Worm (Caenorhabditis elegans) whole organism, young adult: ENCODE measurements around the gene C10C6.3.

Experiments
- B0336.3 ChIP-seq: fragments of 200-800 bp; sonication (Bioruptor generic); IDR thresholded peaks from 2 replicates; pipeline ENCODE4 v1.3.6; 2022; ENCODE audit warnings: missing genetic modification characterization, missing compliant biosample characterization
- F10E7.11 ChIP-seq: sonication (generic microtip); optimal IDR thresholded peaks from 2 replicates; lab custom pipeline; 2017; ENCODE audit warnings: mild to moderate bottlenecking, missing genetic modification characterization, moderate library complexity, missing compliant biosample characterization
- F33H1.4 ChIP-seq: fragments of 200-800 bp; sonication (Bioruptor generic); IDR thresholded peaks from 2 replicates; pipeline ENCODE4 v1.3.6; 2022; ENCODE audit warnings: missing genetic modification reagents, missing genetic modification characterization, missing compliant biosample characterization
- F52B5.7 ChIP-seq: sonication (generic microtip); optimal IDR thresholded peaks from 2 replicates; lab custom pipeline; 2016; ENCODE audit warnings: mild to moderate bottlenecking, missing genetic modification characterization, missing compliant biosample characterization
- ama-1 ChIP-seq, 3 experiments: fragments of 150-350 bp in 1 of 3; sonication (generic microtip) in 2 of 3; optimal IDR thresholded peaks; 2 replicates each; lab custom pipeline; 2014 to 2018; ENCODE audit warnings: missing biosample characterization in 2 of 3, missing genetic modification characterization in 2 of 3, missing genetic modification reagents in 2 of 3
- atf-7 ChIP-seq: sonication (generic microtip); optimal IDR thresholded peaks from 2 replicates; lab custom pipeline; 2017; ENCODE audit warnings: mild to moderate bottlenecking, missing genetic modification characterization, missing compliant biosample characterization
- attf-3 ChIP-seq: fragments of 200-800 bp; sonication (Bioruptor generic); conservative IDR thresholded peaks from 2 replicates; pipeline ENCODE4 v1.3.6; 2022; ENCODE audit warnings: missing genetic modification reagents, missing genetic modification characterization, missing compliant biosample characterization
- attf-5 ChIP-seq: fragments of 200-800 bp; sonication (Bioruptor generic); optimal IDR thresholded peaks from 2 replicates; lab custom pipeline; 2018; ENCODE audit warnings: mild to moderate bottlenecking, missing genetic modification characterization, missing compliant biosample characterization
- attf-6 ChIP-seq: fragments of 200-800 bp; sonication (Bioruptor generic); IDR thresholded peaks from 2 replicates; pipeline ENCODE4 v1.3.6; 2022; ENCODE audit warnings: missing genetic modification reagents, missing genetic modification characterization, missing compliant biosample characterization
- bed-2 ChIP-seq: fragments of 200-800 bp; sonication (Bioruptor generic); IDR thresholded peaks from 2 replicates; pipeline ENCODE4 v1.3.6; 2022; ENCODE audit warnings: missing genetic modification reagents, missing genetic modification characterization, missing compliant biosample characterization
- ccch-3 ChIP-seq: fragments of 200-800 bp; sonication (Bioruptor generic); optimal IDR thresholded peaks from 2 replicates; lab custom pipeline; 2018; ENCODE audit warnings: mild to moderate bottlenecking, missing genetic modification characterization, missing compliant biosample characterization
- cebp-1 ChIP-seq, 2 experiments: fragments of 200-800 bp in 1 of 2; sonication (Bioruptor generic) in 1 of 2; sonication (generic microtip) in 1 of 2; IDR thresholded peaks in 1 of 2; optimal IDR thresholded peaks in 1 of 2; 2 replicates each; pipeline versions ENCODE4 v1.3.6 to Lab custom; 2017 to 2022; ENCODE audit warnings: missing compliant biosample characterization in 2 of 2, missing genetic modification characterization in 2 of 2, mild to moderate bottlenecking in 1 of 2, missing genetic modification reagents in 1 of 2, moderate library complexity in 1 of 2
- ceh-40 ChIP-seq: fragments of 200-800 bp; sonication (Bioruptor generic); IDR thresholded peaks from 2 replicates; pipeline ENCODE4 v1.3.6; 2022; ENCODE audit warnings: missing genetic modification characterization, missing compliant biosample characterization
- chd-7 ChIP-seq: sonication (generic microtip); optimal IDR thresholded peaks from 2 replicates; lab custom pipeline; 2016; ENCODE audit warnings: mild to moderate bottlenecking, missing genetic modification characterization, moderate library complexity, missing compliant biosample characterization
- efl-1 ChIP-seq: fragments of 150-350 bp; optimal IDR thresholded peaks from 2 replicates; lab custom pipeline; 2014; ENCODE audit warnings: missing biosample characterization, missing genetic modification reagents, missing genetic modification characterization
- egrh-3 ChIP-seq: fragments of 200-800 bp; sonication (Bioruptor generic); IDR thresholded peaks from 2 replicates; pipeline ENCODE4 v1.3.6; 2022; ENCODE audit warnings: missing genetic modification reagents, missing genetic modification characterization, missing compliant biosample characterization
- ets-4 ChIP-seq: fragments of 200-800 bp; sonication (Bioruptor generic); optimal IDR thresholded peaks from 2 replicates; lab custom pipeline; 2018; ENCODE audit warnings: mild to moderate bottlenecking, missing genetic modification characterization, missing compliant biosample characterization
- fkh-3 ChIP-seq: sonication (generic microtip); optimal IDR thresholded peaks from 2 replicates; lab custom pipeline; 2016; ENCODE audit warnings: mild to moderate bottlenecking, missing genetic modification characterization, missing compliant biosample characterization
- hmg-1.2 ChIP-seq: fragments of 200-800 bp; sonication (Bioruptor generic); IDR thresholded peaks from 2 replicates; pipeline ENCODE4 v1.3.6; 2022; ENCODE audit warnings: missing genetic modification reagents, missing genetic modification characterization, missing compliant biosample characterization
- hmg-20 ChIP-seq: fragments of 200-800 bp; sonication (Bioruptor generic); IDR thresholded peaks from 2 replicates; pipeline ENCODE4 v1.3.6; 2022; ENCODE audit warnings: missing genetic modification reagents, missing genetic modification characterization, missing compliant biosample characterization
- let-526 ChIP-seq: fragments of 200-800 bp; sonication (Bioruptor generic); IDR thresholded peaks from 2 replicates; pipeline ENCODE4 v1.3.6; 2022; ENCODE audit warnings: missing genetic modification reagents, missing genetic modification characterization, missing compliant biosample characterization
- nfya-1 ChIP-seq: sonication (generic microtip); optimal IDR thresholded peaks from 2 replicates; lab custom pipeline; 2017; ENCODE audit warnings: antibody characterized with exemption, missing compliant biosample characterization, missing genetic modification characterization, borderline replicate concordance; ENCODE audit not compliant: insufficient read depth
- nhr-120 ChIP-seq: fragments of 200-800 bp; sonication (Bioruptor generic); IDR thresholded peaks from 2 replicates; pipeline ENCODE4 v1.3.6; 2022; ENCODE audit warnings: missing genetic modification characterization, missing compliant biosample characterization
- nhr-80 ChIP-seq: sonication (generic microtip); optimal IDR thresholded peaks from 2 replicates; lab custom pipeline; 2016; ENCODE audit warnings: missing genetic modification characterization, missing compliant biosample characterization
- pbrm-1 ChIP-seq: fragments of 200-800 bp; sonication (Bioruptor generic); IDR thresholded peaks from 2 replicates; pipeline ENCODE4 v1.3.6; 2022; ENCODE audit warnings: missing genetic modification reagents, missing genetic modification characterization, missing compliant biosample characterization
- pha-4 ChIP-seq: fragments of 150-350 bp; sonication (generic microtip); optimal IDR thresholded peaks from 2 replicates; lab custom pipeline; 2014; ENCODE audit warnings: missing biosample characterization, missing genetic modification reagents, missing genetic modification characterization
- rpc-1 ChIP-seq, 2 experiments: fragments of 150-350 bp in 1 of 2; sonication (generic microtip) in 1 of 2; optimal IDR thresholded peaks; 2 replicates each; lab custom pipeline; 2014 to 2018; ENCODE audit warnings: missing biosample characterization in 1 of 2, missing genetic modification characterization in 1 of 2, missing genetic modification reagents in 1 of 2, missing genotype in 1 of 2
- snpc-1.3 ChIP-seq: sonication (generic microtip); optimal IDR thresholded peaks from 2 replicates; lab custom pipeline; 2017; ENCODE audit warnings: missing genetic modification characterization, mild to moderate bottlenecking, missing compliant biosample characterization, antibody characterized with exemption, moderate library complexity, missing genotype, missing genetic modification reagents; ENCODE audit not compliant: insufficient read depth
- somi-1 ChIP-seq: fragments of 200-800 bp; sonication (Bioruptor generic); optimal IDR thresholded peaks from 2 replicates; lab custom pipeline; 2018; ENCODE audit warnings: mild to moderate bottlenecking, missing genetic modification characterization, missing compliant biosample characterization
- unc-130 ChIP-seq: sonication (generic microtip); optimal IDR thresholded peaks from 2 replicates; lab custom pipeline; 2016; ENCODE audit warnings: missing genetic modification reagents, missing genetic modification characterization, missing compliant biosample characterization
- zfh-2 ChIP-seq: fragments of 200-800 bp; sonication (Bioruptor generic); conservative IDR thresholded peaks from 2 replicates; pipeline ENCODE4 v1.3.6; 2022; ENCODE audit warnings: missing genetic modification reagents, missing genetic modification characterization, missing compliant biosample characterization
- zim-3 ChIP-seq: sonication (generic microtip); optimal IDR thresholded peaks from 2 replicates; lab custom pipeline; 2017; ENCODE audit warnings: mild to moderate bottlenecking, missing genetic modification characterization, moderate library complexity, missing compliant biosample characterization
- ztf-22 ChIP-seq: fragments of 200-800 bp; sonication (Bioruptor generic); optimal IDR thresholded peaks from 2 replicates; lab custom pipeline; 2018; ENCODE audit warnings: mild to moderate bottlenecking, missing genetic modification characterization, moderate library complexity, missing compliant biosample characterization
- ztf-26 ChIP-seq: sonication (generic microtip); optimal IDR thresholded peaks from 2 replicates; lab custom pipeline; 2017; ENCODE audit warnings: missing genetic modification characterization, missing compliant biosample characterization
- ztf-28 ChIP-seq: fragments of 200-800 bp; sonication (Bioruptor generic); IDR thresholded peaks from 2 replicates; pipeline ENCODE4 v1.3.6; 2022; ENCODE audit warnings: missing genetic modification reagents, missing genetic modification characterization, missing compliant biosample characterization
- ztf-6 ChIP-seq: fragments of 200-800 bp; sonication (Bioruptor generic); IDR thresholded peaks from 2 replicates; pipeline ENCODE4 v1.3.6; 2022; ENCODE audit warnings: missing genetic modification reagents, missing genetic modification characterization, missing compliant biosample characterization

The C10C6.3 gene

ce11 chrIV:11489610-11490339, 24.8 kb upstream of the C10C6.3 start:
- TF ChIP-seq nfya-1: no peak
- TF ChIP-seq pha-4 (tag; lab: Kevin White, UChicago): no peak
- no peak for TF ChIP-seq cebp-1 (GFP tag; IDR thresholded peaks at IDR 0.05; lab: Robert Waterston, UW)
- TF ChIP-seq cebp-1 (tag; optimal IDR thresholded peaks at IDR 0.05; lab: Kevin White, UChicago): peak; percentile 44
- TF ChIP-seq ztf-26 (tag; lab: Kevin White, UChicago): peak; percentile 44
- no peak for TF ChIP-seq rpc-1 (optimal IDR thresholded peaks at IDR 0.05; lab: Kevin White, UChicago)
- TF ChIP-seq rpc-1 (tag; optimal IDR thresholded peaks at IDR 0.05; lab: Kevin White, UChicago): no peak
- no peak for TF ChIP-seq F10E7.11 (tag; lab: Kevin White, UChicago)
- no peak for TF ChIP-seq attf-3 (GFP tag; lab: Robert Waterston, UW)
- no peak for TF ChIP-seq atf-7
- TF ChIP-seq somi-1 (GFP tag; lab: Kevin White, UChicago): no peak
- peak; percentile 30 for TF ChIP-seq attf-5 (GFP tag; lab: Kevin White, UChicago)
- TF ChIP-seq F52B5.7 (tag; lab: Kevin White, UChicago): no peak
- no peak for TF ChIP-seq ets-4 (GFP tag; lab: Kevin White, UChicago)
- no peak for TF ChIP-seq attf-6 (GFP tag; lab: Robert Waterston, UW)

- no peak for TF ChIP-seq chd-7 (tag; lab: Kevin White, UChicago)
- TF ChIP-seq nhr-80 (tag; lab: Kevin White, UChicago): peak; percentile 28
Observed at ce11 chrIV:11489077-11489476, 24.1 kb upstream of the C10C6.3 start.

- TF ChIP-seq nhr-80 (tag; lab: Kevin White, UChicago) (peak; percentile 58), cebp-1 (GFP tag; IDR thresholded peaks at IDR 0.05; lab: Robert Waterston, UW) (no peak), cebp-1 (tag; optimal IDR thresholded peaks at IDR 0.05; lab: Kevin White, UChicago) (peak; percentile 42), unc-130 (GFP tag; lab: Kevin White, UChicago) (no peak), B0336.3 (GFP tag; lab: Robert Waterston, UW) (0 out of 2 replicates have a peak, but pooled peaks have one; percentile 27)
Observed at ce11 chrIV:11487889-11488556, 23.0 kb upstream of the C10C6.3 start.

ce11 chrIV:11486859-11487258, 21.8 kb upstream of the C10C6.3 start:
- TF ChIP-seq hmg-20 (no peak), ztf-22 (GFP tag; lab: Kevin White, UChicago) (no peak)

- TF ChIP-seq ztf-6 (no peak), bed-2 (GFP tag; lab: Robert Waterston, UW) (no peak), efl-1 (GFP tag; lab: Kevin White, UChicago) (no peak), fkh-3 (no peak), zfh-2 (GFP tag; lab: Robert Waterston, UW) (no peak), F33H1.4 (GFP tag; lab: Robert Waterston, UW) (peak; percentile 53), snpc-1.3 (peak; percentile 51), let-526 (GFP tag; lab: Robert Waterston, UW) (no peak), ama-1 (optimal IDR thresholded peaks at IDR 0.05; lab: Kevin White, UChicago) (peak; percentile 1), ama-1 (GFP tag; optimal IDR thresholded peaks at IDR 0.05; lab: Kevin White, UChicago) (no peak), hmg-1.2 (peak; percentile 37; the same call in 1 of the 2 replicates), egrh-3 (GFP tag; lab: Robert Waterston, UW) (no peak), pbrm-1 (GFP tag; lab: Robert Waterston, UW) (peak; percentile 53; the same call in 1 of the 2 replicates), ztf-28 (no peak), ceh-40 (no peak), zim-3 (no peak), ccch-3 (GFP tag; lab: Kevin White, UChicago) (no peak), nhr-120 (GFP tag; lab: Robert Waterston, UW) (no peak)
Observed at ce11 chrIV:11480027-11480896, 15.2 kb upstream of the C10C6.3 start, which contains the start of the genes mbf-1 and nse-4. Gene mbf-1, minus strand, starts transcription at chrIV:11480369. Gene nse-4, plus strand, starts transcription at chrIV:11480846.
